Fruit fly (Drosophila melanogaster) whole organism, embryonic: ENCODE results near the gene Dbp21E2.

ENCODE experiments used
- Atf3 ChIP-seq: fragments of 200-800 bp; sonication (Bioruptor generic); optimal IDR thresholded peaks from 3 replicates; lab custom pipeline; 2016; ENCODE audit warnings: missing biosample characterization, missing genetic modification characterization
- Awh ChIP-seq: fragments of 200-800 bp; sonication (Bioruptor generic); IDR thresholded peaks from 2 replicates; pipeline ENCODE4, ENCODE4 v1.3.6; 2022; ENCODE audit warnings: missing biosample characterization, missing genetic modification characterization
- C15 ChIP-seq: fragments of 200-800 bp; sonication (Bioruptor generic); IDR thresholded peaks from 3 replicates; pipeline ENCODE4 v1.3.6; 2022; ENCODE audit warnings: missing biosample characterization, missing genetic modification characterization
- CG10267 ChIP-seq: fragments of 200-800 bp; sonication (Bioruptor generic); optimal IDR thresholded peaks from 2 replicates; lab custom pipeline; 2018; ENCODE audit warnings: missing biosample characterization, mild to moderate bottlenecking, missing genetic modification characterization, moderate library complexity
- CG10431 ChIP-seq: fragments of 200-800 bp; sonication (Bioruptor generic); optimal IDR thresholded peaks from 3 replicates; lab custom pipeline; 2018; ENCODE audit warnings: missing biosample characterization, mild to moderate bottlenecking, missing genetic modification characterization
- CG10462 ChIP-seq: fragments of 200-800 bp; sonication (Bioruptor generic); optimal IDR thresholded peaks from 2 replicates; lab custom pipeline; 2016; ENCODE audit warnings: missing biosample characterization, missing genetic modification characterization
- CG11695 ChIP-seq: fragments of 200-800 bp; sonication (Bioruptor generic); IDR thresholded peaks from 3 replicates; pipeline ENCODE4 v1.3.6; 2022; ENCODE audit warnings: missing biosample characterization, missing genetic modification characterization
- CG11696 ChIP-seq: fragments of 200-800 bp; sonication (Bioruptor generic); IDR thresholded peaks from 2 replicates; pipeline ENCODE4 v1.3.6; 2022; ENCODE audit warnings: missing biosample characterization, missing genetic modification characterization
- CG13424 ChIP-seq: fragments of 200-800 bp; sonication (Bioruptor generic); optimal IDR thresholded peaks from 2 replicates; lab custom pipeline; 2019; ENCODE audit warnings: missing biosample characterization, mild to moderate bottlenecking, missing genetic modification characterization, moderate library complexity
- CG13624 ChIP-seq: fragments of 200-800 bp; sonication (Bioruptor generic); optimal IDR thresholded peaks from 2 replicates; lab custom pipeline; 2016; ENCODE audit warnings: missing biosample characterization, missing genetic modification characterization
- CG14710 ChIP-seq: fragments of 200-800 bp; sonication (Bioruptor generic); optimal IDR thresholded peaks from 3 replicates; lab custom pipeline; 2019; ENCODE audit warnings: missing biosample characterization, mild to moderate bottlenecking, missing genetic modification characterization, moderate library complexity
- CG1529 ChIP-seq: fragments of 200-800 bp; sonication (Bioruptor generic); optimal IDR thresholded peaks from 3 replicates; lab custom pipeline; 2018; ENCODE audit warnings: missing biosample characterization, missing genetic modification characterization
- CG15601 ChIP-seq: fragments of 200-800 bp; sonication (Bioruptor generic); optimal IDR thresholded peaks from 3 replicates; lab custom pipeline; 2019; ENCODE audit warnings: missing biosample characterization, mild to moderate bottlenecking, missing genetic modification characterization, moderate library complexity
- CG1603 ChIP-seq: fragments of 200-800 bp; sonication (Bioruptor generic); optimal IDR thresholded peaks from 2 replicates; lab custom pipeline; 2019; ENCODE audit warnings: missing biosample characterization, mild to moderate bottlenecking, missing genetic modification characterization, moderate library complexity
- CG16815 ChIP-seq: fragments of 200-800 bp; sonication (Bioruptor generic); optimal IDR thresholded peaks from 3 replicates; lab custom pipeline; 2017; ENCODE audit warnings: missing biosample characterization, mild to moderate bottlenecking, missing genetic modification characterization
- CG17361 ChIP-seq: fragments of 200-800 bp; sonication (Bioruptor generic); IDR thresholded peaks from 3 replicates; pipeline ENCODE4 v1.3.6; 2022; ENCODE audit warnings: missing biosample characterization, missing genetic modification characterization
- CG17912 ChIP-seq: fragments of 200-800 bp; sonication (Bioruptor generic); optimal IDR thresholded peaks from 2 replicates; lab custom pipeline; 2018; ENCODE audit warnings: missing biosample characterization, mild to moderate bottlenecking, missing genetic modification characterization
- CG2678 ChIP-seq: fragments of 200-800 bp; sonication (Bioruptor generic); optimal IDR thresholded peaks from 3 replicates; lab custom pipeline; 2019; ENCODE audit warnings: missing biosample characterization, mild to moderate bottlenecking, missing genetic modification characterization, moderate library complexity
- CG32767 ChIP-seq: fragments of 200-800 bp; sonication (Bioruptor generic); IDR thresholded peaks from 2 replicates; pipeline ENCODE4 v1.3.6; 2022; ENCODE audit warnings: missing biosample characterization, missing genetic modification characterization
- CG6791 ChIP-seq: fragments of 200-800 bp; sonication (Bioruptor generic); IDR thresholded peaks from 3 replicates; pipeline ENCODE4 v1.3.6; 2022; ENCODE audit warnings: missing biosample characterization, missing genetic modification characterization; ENCODE audit not compliant: partially characterized antibody
- CG8089 ChIP-seq: fragments of 200-800 bp; sonication (Bioruptor generic); optimal IDR thresholded peaks from 3 replicates; lab custom pipeline; 2016; ENCODE audit warnings: missing biosample characterization, missing genetic modification characterization
- CG8924 ChIP-seq: fragments of 200-800 bp; optimal IDR thresholded peaks from 3 replicates; lab custom pipeline; 2019; ENCODE audit warnings: missing biosample characterization, mild to moderate bottlenecking, missing genetic modification characterization, moderate library complexity
- CG9797 ChIP-seq: fragments of 200-800 bp; sonication (Bioruptor generic); optimal IDR thresholded peaks from 3 replicates; lab custom pipeline; 2018; ENCODE audit warnings: missing biosample characterization, mild to moderate bottlenecking, missing genetic modification characterization
- CTCF ChIP-seq: fragments of 200-800 bp; sonication (Bioruptor generic); optimal IDR thresholded peaks from 2 replicates; lab custom pipeline; 2017; ENCODE audit warnings: missing biosample characterization, mild to moderate bottlenecking, missing genetic modification characterization, moderate library complexity
- E2f1 ChIP-seq: fragments of 200-800 bp; sonication (Bioruptor generic); IDR thresholded peaks from 2 replicates; pipeline ENCODE4 v1.3.6; 2022; ENCODE audit warnings: missing biosample characterization, missing genetic modification characterization
- Gsc ChIP-seq: fragments of 200-800 bp; sonication (Bioruptor generic); IDR thresholded peaks from 2 replicates; pipeline ENCODE4 v1.3.6; 2022; ENCODE audit warnings: missing biosample characterization, missing genetic modification characterization
- HLH3B ChIP-seq: fragments of 200-800 bp; sonication (Bioruptor generic); IDR thresholded peaks from 2 replicates; pipeline ENCODE4 v1.3.6; 2022; ENCODE audit warnings: missing biosample characterization, missing genetic modification characterization
- Hsf ChIP-seq: fragments of 200-800 bp; sonication (Bioruptor generic); optimal IDR thresholded peaks from 3 replicates; lab custom pipeline; 2016; ENCODE audit warnings: missing biosample characterization, missing genetic modification characterization
- Nf-YB ChIP-seq: fragments of 200-800 bp; sonication (Bioruptor generic); optimal IDR thresholded peaks from 3 replicates; lab custom pipeline; 2019; ENCODE audit warnings: missing biosample characterization, mild to moderate bottlenecking, missing genetic modification characterization, moderate library complexity
- Opbp ChIP-seq: fragments of 200-800 bp; sonication (Bioruptor generic); IDR thresholded peaks from 3 replicates; pipeline ENCODE4 v1.3.6; 2022; ENCODE audit warnings: missing biosample characterization, missing genetic modification characterization; ENCODE audit not compliant: partially characterized antibody
- Ptx1 ChIP-seq: fragments of 200-800 bp; sonication (Bioruptor generic); IDR thresholded peaks from 2 replicates; pipeline ENCODE4 v1.3.6; 2022; ENCODE audit warnings: missing biosample characterization, missing genetic modification characterization
- Sox102F ChIP-seq: fragments of 200-800 bp; sonication (Bioruptor generic); optimal IDR thresholded peaks from 2 replicates; lab custom pipeline; 2018; ENCODE audit warnings: missing biosample characterization, mild to moderate bottlenecking, missing genetic modification characterization, moderate library complexity
- amos ChIP-seq: fragments of 200-800 bp; sonication (Bioruptor generic); IDR thresholded peaks from 2 replicates; pipeline ENCODE4 v1.3.6; 2022; ENCODE audit warnings: missing biosample characterization, missing genetic modification characterization; ENCODE audit not compliant: partially characterized antibody
- ci ChIP-seq: fragments of 200-800 bp; sonication (Bioruptor generic); IDR thresholded peaks from 3 replicates; pipeline ENCODE4 v1.3.6; 2022; ENCODE audit warnings: missing biosample characterization, missing genetic modification characterization
- dysf ChIP-seq: fragments of 200-800 bp; sonication (Bioruptor generic); IDR thresholded peaks from 3 replicates; pipeline ENCODE4 v1.3.6; 2022; ENCODE audit warnings: missing biosample characterization, missing genetic modification characterization
- exex ChIP-seq: fragments of 200-800 bp; sonication (Bioruptor generic); optimal IDR thresholded peaks from 4 replicates; lab custom pipeline; 2018; ENCODE audit warnings: missing biosample characterization, mild to moderate bottlenecking, missing genetic modification characterization, moderate library complexity
- fd96Cb ChIP-seq: fragments of 200-800 bp; sonication (Bioruptor generic); optimal IDR thresholded peaks from 2 replicates; lab custom pipeline; 2018; ENCODE audit warnings: missing biosample characterization, mild to moderate bottlenecking, missing genetic modification characterization, moderate library complexity
- fu2 ChIP-seq: fragments of 200-800 bp; sonication (Bioruptor generic); optimal IDR thresholded peaks from 2 replicates; lab custom pipeline; 2016; ENCODE audit warnings: missing biosample characterization, missing genetic modification characterization
- grn ChIP-seq: fragments of 200-800 bp; sonication (Bioruptor generic); optimal IDR thresholded peaks from 3 replicates; lab custom pipeline; 2017; ENCODE audit warnings: missing biosample characterization, missing genetic modification characterization
- inv ChIP-seq: fragments of 200-800 bp; sonication (Bioruptor generic); IDR thresholded peaks from 2 replicates; pipeline ENCODE4 v1.3.6; 2022; ENCODE audit warnings: missing biosample characterization, missing genetic modification characterization; ENCODE audit not compliant: partially characterized antibody
- jumu ChIP-seq: fragments of 200-800 bp; sonication (Bioruptor generic); optimal IDR thresholded peaks from 3 replicates; lab custom pipeline; 2016; ENCODE audit warnings: missing biosample characterization, missing genetic modification characterization
- oc ChIP-seq: fragments of 200-800 bp; sonication (Bioruptor generic); optimal IDR thresholded peaks from 2 replicates; lab custom pipeline; 2018; ENCODE audit warnings: missing biosample characterization, mild to moderate bottlenecking, missing genetic modification characterization, moderate library complexity
- org-1 ChIP-seq: fragments of 200-800 bp; sonication (Bioruptor generic); optimal IDR thresholded peaks from 2 replicates; lab custom pipeline; 2017; ENCODE audit warnings: missing biosample characterization, missing genetic modification characterization
- peb ChIP-seq: fragments of 200-800 bp; sonication (Bioruptor generic); IDR thresholded peaks from 2 replicates; pipeline ENCODE4 v1.3.6; 2022; ENCODE audit warnings: missing biosample characterization, missing genetic modification characterization
- pros ChIP-seq: fragments of 200-800 bp; sonication (Bioruptor generic); optimal IDR thresholded peaks from 3 replicates; lab custom pipeline; 2019; ENCODE audit warnings: missing biosample characterization, mild to moderate bottlenecking, missing genetic modification characterization, moderate library complexity
- sisA ChIP-seq: fragments of 200-800 bp; sonication (Bioruptor generic); IDR thresholded peaks from 2 replicates; pipeline ENCODE4 v1.3.6; 2022; ENCODE audit warnings: missing biosample characterization, missing genetic modification characterization
- slbo ChIP-seq: fragments of 200-800 bp; sonication (Bioruptor generic); IDR thresholded peaks from 2 replicates; pipeline ENCODE4 v1.3.6; 2022; ENCODE audit warnings: missing biosample characterization, missing genetic modification characterization
- tin ChIP-seq: fragments of 200-800 bp; sonication (Bioruptor generic); optimal IDR thresholded peaks from 3 replicates; lab custom pipeline; 2016; ENCODE audit warnings: missing biosample characterization, missing genetic modification characterization
- zfh1 ChIP-seq: fragments of 200-800 bp; sonication (Bioruptor generic); IDR thresholded peaks from 3 replicates; pipeline ENCODE4 v1.3.6; 2022; ENCODE audit warnings: missing biosample characterization, missing genetic modification characterization

Dbp21E2 gene

dm6 chr2L:827516-828362 is 16.4 kb downstream of the Dbp21E2 start (continued):
- TF ChIP-seq HLH3B (GFP tag; lab: Robert Waterston, UW) (0 out of 2 replicates have a peak, but pooled peaks have one; percentile 22), tin (peak; percentile 15), CG13624 (no peak), CG1603 (tag; lab: Kevin White, UChicago) (peak; percentile 72), oc (tag; lab: Kevin White, UChicago) (peak; percentile 57), CG10431 (GFP tag; lab: Kevin White, UChicago) (peak; percentile 24), Atf3 (peak; percentile 10), CG15601 (tag; lab: Kevin White, UChicago) (peak; percentile 27), CG16815 (peak; percentile 15), CG2678 (tag; lab: Kevin White, UChicago) (peak; percentile 47), CG10462 (GFP tag; lab: Kevin White, UChicago) (peak; percentile 32), exex (tag; lab: Kevin White, UChicago) (peak; percentile 61), CG14710 (tag; lab: Kevin White, UChicago) (peak; percentile 39), Hsf (GFP tag; lab: Kevin White, UChicago) (peak; percentile 50), Nf-YB (GFP tag; lab: Kevin White, UChicago) (peak; percentile 20), zfh1 (GFP tag; lab: Robert Waterston, UW) (peak; percentile 13; the same call in 1 of the 3 replicates), CG32767 (peak; percentile 27; the same call in 1 of the 2 replicates), CG6791 (GFP tag; lab: Robert Waterston, UW) (no peak), Awh (GFP tag; lab: Robert Waterston, UW) (0 out of 2 replicates have a peak, but pooled peaks have one; percentile 23), pros (peak; percentile 17)

DNA sequence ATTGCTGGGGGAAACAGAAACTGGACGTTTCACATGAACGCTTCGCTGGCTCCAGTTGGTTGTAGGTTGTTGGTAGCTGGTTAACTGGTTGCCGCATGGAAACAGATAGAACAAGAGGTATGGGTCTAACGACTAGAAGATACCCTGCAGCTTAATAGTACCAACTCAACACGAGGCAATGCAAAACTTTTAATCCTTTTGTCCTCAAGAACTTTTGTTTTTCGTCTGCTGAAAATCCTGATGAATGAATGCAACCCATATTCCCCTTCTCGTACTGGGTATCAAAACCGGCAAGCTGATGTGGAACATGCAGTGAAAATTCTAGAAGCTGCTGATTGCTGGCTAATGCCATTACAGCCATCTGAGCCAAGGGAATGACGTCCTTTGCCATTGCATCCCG is 26.6 kb downstream of the Dbp21E2 start:
- no peak for TF ChIP-seq CG10431 (GFP tag; lab: Kevin White, UChicago)
- no peak for TF ChIP-seq CG9797 (GFP tag; lab: Kevin White, UChicago)
- TF ChIP-seq Sox102F (GFP tag; lab: Kevin White, UChicago), result peak; percentile 67
- TF ChIP-seq CG8089, result peak; percentile 11
- no peak for TF ChIP-seq CTCF
- peak; percentile 12 for TF ChIP-seq fu2 (GFP tag; lab: Kevin White, UChicago)
- TF ChIP-seq C15 (GFP tag; lab: Robert Waterston, UW), result 0 out of 3 replicates have a peak, but pooled peaks have one; percentile 8
- TF ChIP-seq ci (GFP tag; lab: Robert Waterston, UW), result peak; percentile 87
- no peak for TF ChIP-seq CG17912 (GFP tag; lab: Kevin White, UChicago)
- TF ChIP-seq fd96Cb, result peak; percentile 34
- 0 out of 3 replicates have a peak, but pooled peaks have one; percentile 8 for TF ChIP-seq CG11695 (GFP tag; lab: Robert Waterston, UW)
- TF ChIP-seq sisA (GFP tag; lab: Robert Waterston, UW), result peak; percentile 44; the same call in 1 of the 2 replicates
- TF ChIP-seq inv, result no peak
- peak; percentile 37 for TF ChIP-seq CG8924
- TF ChIP-seq org-1 (GFP tag; lab: Kevin White, UChicago), result no peak
- 0 out of 3 replicates have a peak, but pooled peaks have one; percentile 13 for TF ChIP-seq dysf (GFP tag; lab: Robert Waterston, UW)
- 0 out of 2 replicates have a peak, but pooled peaks have one; percentile 21 for TF ChIP-seq peb
- TF ChIP-seq grn, result no peak
- TF ChIP-seq E2f1 (GFP tag; lab: Robert Waterston, UW), result no peak
- 0 out of 2 replicates have a peak, but pooled peaks have one; percentile 9 for TF ChIP-seq Ptx1 (GFP tag; lab: Robert Waterston, UW)
- TF ChIP-seq CG11696 (GFP tag; lab: Robert Waterston, UW), result no peak
- no peak for TF ChIP-seq CG1529 (GFP tag; lab: Kevin White, UChicago)
- TF ChIP-seq slbo, result peak; percentile 74
- peak; percentile 42 for TF ChIP-seq jumu (GFP tag; lab: Kevin White, UChicago)
- TF ChIP-seq Hsf (GFP tag; lab: Kevin White, UChicago), result peak; percentile 65
- no peak for TF ChIP-seq CG13424
- peak; percentile 5 for TF ChIP-seq CG10267 (tag; lab: Kevin White, UChicago)
- no peak for TF ChIP-seq CG17361 (GFP tag; lab: Robert Waterston, UW)
- TF ChIP-seq amos (GFP tag; lab: Robert Waterston, UW), result no peak
- no peak for TF ChIP-seq Opbp (GFP tag; lab: Robert Waterston, UW)
- TF ChIP-seq Gsc (GFP tag; lab: Robert Waterston, UW), result no peak
